Worm (Caenorhabditis elegans) whole organism, L3 larva: ENCODE measurements around the gene nsph-4.1.

Experiments used
- ceh-9 ChIP-seq: sonication (generic microtip); optimal IDR thresholded peaks from 2 replicates; lab custom pipeline; 2018; ENCODE audit warnings: missing biosample characterization, missing genetic modification characterization
- ztf-4 ChIP-seq: fragments of 150-350 bp; optimal IDR thresholded peaks from 2 replicates; lab custom pipeline; 2014; ENCODE audit warnings: missing biosample characterization, missing genetic modification characterization

- TF ChIP-seq ceh-9 (tag; lab: Kevin White, UChicago) = no peak
- TF ChIP-seq ztf-4 (tag; lab: Kevin White, UChicago) = no peak
Measured at ce11 chrIV:5209390-5209789, 17.3 kb upstream of the nsph-4.1 start, which contains the start of the genes Y59E9AL.36 and nbet-1.
